Worm (Caenorhabditis elegans) whole organism, mixed stage, embryonic: ENCODE measurements around the gene flp-9.

Source experiments
- bed-3 ChIP-seq: fragments of 200-800 bp; sonication (Bioruptor generic); optimal IDR thresholded peaks from 3 replicates; lab custom pipeline; 2018; ENCODE audit warnings: mild to moderate bottlenecking, missing genetic modification characterization, moderate library complexity, missing compliant biosample characterization
- blmp-1 ChIP-seq: fragments of 150-350 bp; optimal IDR thresholded peaks from 2 replicates; lab custom pipeline; 2014; ENCODE audit warnings: missing biosample characterization, missing genetic modification characterization
- ceh-39 ChIP-seq: fragments of 150-350 bp; optimal IDR thresholded peaks from 2 replicates; lab custom pipeline; 2014; ENCODE audit warnings: missing biosample characterization, missing genetic modification characterization
- ceh-43 ChIP-seq: fragments of 200-800 bp; sonication (Bioruptor generic); optimal IDR thresholded peaks from 2 replicates; lab custom pipeline; 2018; ENCODE audit warnings: mild to moderate bottlenecking, missing genetic modification characterization, moderate library complexity, missing compliant biosample characterization
- ceh-83 ChIP-seq: fragments of 200-800 bp; sonication (Bioruptor generic); optimal IDR thresholded peaks from 2 replicates; lab custom pipeline; 2018; ENCODE audit warnings: mild to moderate bottlenecking, missing genetic modification characterization, missing compliant biosample characterization
- ces-1 ChIP-seq: fragments of 150-350 bp; optimal IDR thresholded peaks from 2 replicates; lab custom pipeline; 2014; ENCODE audit warnings: missing biosample characterization, missing genetic modification reagents, missing genetic modification characterization
- cnd-1 ChIP-seq: fragments of 200-800 bp; sonication (Bioruptor generic); optimal IDR thresholded peaks from 2 replicates; lab custom pipeline; 2018; ENCODE audit warnings: mild to moderate bottlenecking, missing genetic modification characterization, missing compliant biosample characterization
- drap-1 ChIP-seq: fragments of 200-800 bp; sonication (Bioruptor generic); optimal IDR thresholded peaks from 3 replicates; lab custom pipeline; 2018; ENCODE audit warnings: mild to moderate bottlenecking, missing genetic modification characterization, missing compliant biosample characterization
- elt-1 ChIP-seq: sonication (generic microtip); optimal IDR thresholded peaks from 2 replicates; lab custom pipeline; 2017; ENCODE audit warnings: missing genetic modification characterization, mild to moderate bottlenecking, missing compliant biosample characterization, antibody characterized with exemption, moderate library complexity, borderline replicate concordance; ENCODE audit not compliant: insufficient read depth
- elt-3 ChIP-seq: fragments of 150-350 bp; optimal IDR thresholded peaks from 2 replicates; lab custom pipeline; 2014; ENCODE audit warnings: missing biosample characterization, missing genetic modification characterization
- flh-1 ChIP-seq: fragments of 200-800 bp; sonication (Bioruptor generic); optimal IDR thresholded peaks from 2 replicates; lab custom pipeline; 2018; ENCODE audit warnings: mild to moderate bottlenecking, missing genetic modification characterization, moderate library complexity, missing compliant biosample characterization
- ham-2 ChIP-seq: fragments of 200-800 bp; sonication (Bioruptor generic); optimal IDR thresholded peaks from 2 replicates; lab custom pipeline; 2018; ENCODE audit warnings: mild to moderate bottlenecking, missing genetic modification characterization, missing compliant biosample characterization
- lin-13 ChIP-seq: fragments of 150-350 bp; optimal IDR thresholded peaks from 2 replicates; lab custom pipeline; 2014; ENCODE audit warnings: missing biosample characterization, missing genetic modification characterization
- lsy-2 ChIP-seq: fragments of 150-350 bp; optimal IDR thresholded peaks from 2 replicates; lab custom pipeline; 2014; ENCODE audit warnings: missing biosample characterization, missing genetic modification characterization
- mab-5 ChIP-seq: fragments of 150-350 bp; optimal IDR thresholded peaks from 2 replicates; lab custom pipeline; 2014; ENCODE audit warnings: missing biosample characterization, missing genetic modification characterization
- mep-1 ChIP-seq: fragments of 150-350 bp; optimal IDR thresholded peaks from 2 replicates; lab custom pipeline; 2017; ENCODE audit warnings: missing biosample characterization, missing genetic modification reagents, missing genetic modification characterization, inconsistent platforms
- nhr-2 ChIP-seq: fragments of 150-350 bp; optimal IDR thresholded peaks from 2 replicates; lab custom pipeline; 2014; ENCODE audit warnings: missing biosample characterization, missing genetic modification characterization
- nhr-237 ChIP-seq: fragments of 150-350 bp; optimal IDR thresholded peaks from 2 replicates; lab custom pipeline; 2014; ENCODE audit warnings: missing biosample characterization, missing genetic modification characterization
- nhr-28 ChIP-seq: fragments of 150-350 bp; optimal IDR thresholded peaks from 2 replicates; lab custom pipeline; 2014; ENCODE audit warnings: missing biosample characterization, missing genetic modification characterization
- nhr-76 ChIP-seq: sonication (generic microtip); optimal IDR thresholded peaks from 2 replicates; lab custom pipeline; 2017; ENCODE audit warnings: missing biosample characterization, missing genetic modification characterization
- pha-4 ChIP-seq: fragments of 150-350 bp; optimal IDR thresholded peaks from 2 replicates; lab custom pipeline; 2018; ENCODE audit warnings: missing biosample characterization, missing genetic modification reagents, missing genetic modification characterization
- snpc-4 ChIP-seq: fragments of 150-350 bp; optimal IDR thresholded peaks from 2 replicates; lab custom pipeline; 2014; ENCODE audit warnings: missing biosample characterization, missing genetic modification characterization
- sptf-1 ChIP-seq: sonication (generic microtip); optimal IDR thresholded peaks from 2 replicates; lab custom pipeline; 2017; ENCODE audit warnings: mild to moderate bottlenecking, missing genetic modification characterization, moderate library complexity, missing compliant biosample characterization
- tbx-8 ChIP-seq: fragments of 200-800 bp; sonication (Bioruptor generic); optimal IDR thresholded peaks from 2 replicates; lab custom pipeline; 2018; ENCODE audit warnings: mild to moderate bottlenecking, missing genetic modification characterization, moderate library complexity, missing compliant biosample characterization
- unc-39 ChIP-seq: fragments of 150-350 bp; optimal IDR thresholded peaks from 2 replicates; lab custom pipeline; 2014; ENCODE audit warnings: missing biosample characterization, missing genetic modification characterization
- unc-62 ChIP-seq: fragments of 150-350 bp; optimal IDR thresholded peaks from 2 replicates; lab custom pipeline; 2014; ENCODE audit warnings: missing biosample characterization, missing genetic modification reagents, missing genetic modification characterization
- zip-8 ChIP-seq: fragments of 150-350 bp; optimal IDR thresholded peaks from 2 replicates; lab custom pipeline; 2014; ENCODE audit warnings: missing biosample characterization, missing genetic modification characterization
- ztf-11 ChIP-seq: fragments of 150-350 bp; optimal IDR thresholded peaks from 2 replicates; lab custom pipeline; 2014; ENCODE audit warnings: missing biosample characterization, missing genetic modification characterization

The flp-9 gene

DNA sequence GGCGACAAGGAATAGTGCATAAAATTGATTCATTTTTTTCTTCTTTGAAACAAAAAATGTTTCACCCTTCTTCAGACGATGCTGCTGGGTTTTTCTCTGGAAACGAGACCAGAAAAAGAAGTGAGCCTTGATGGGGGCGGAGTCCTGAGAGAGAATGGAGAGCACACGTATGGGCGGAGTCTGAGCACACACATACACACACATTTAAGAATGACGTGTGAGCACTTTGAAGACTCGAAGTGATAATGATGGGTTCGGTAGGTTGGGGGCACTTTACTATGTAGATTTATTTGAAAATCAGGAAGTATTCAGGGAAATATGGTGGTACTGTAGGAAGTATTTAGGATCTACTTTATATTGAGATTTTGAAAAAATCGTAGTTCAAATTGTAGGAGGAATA, at the start of gene flp-9:
Gene flp-9 (minus strand): TSS at position 101 of the 400 bp plus-strand sequence.
- no peak for TF ChIP-seq flh-1 (GFP tag; lab: Kevin White, UChicago)
- no peak for TF ChIP-seq ztf-11 (tag; lab: Kevin White, UChicago)
- TF ChIP-seq ham-2 (GFP tag; lab: Kevin White, UChicago) = no peak
- no peak for TF ChIP-seq drap-1 (GFP tag; lab: Kevin White, UChicago)
- no peak for TF ChIP-seq nhr-28 (tag; lab: Kevin White, UChicago)
- TF ChIP-seq elt-3 = no peak
- TF ChIP-seq mep-1 = no peak
- no peak for TF ChIP-seq tbx-8 (GFP tag; lab: Kevin White, UChicago)
- TF ChIP-seq elt-1 (tag; lab: Kevin White, UChicago) = no peak
- TF ChIP-seq, all 35 proteins: peak for 0

DNA sequence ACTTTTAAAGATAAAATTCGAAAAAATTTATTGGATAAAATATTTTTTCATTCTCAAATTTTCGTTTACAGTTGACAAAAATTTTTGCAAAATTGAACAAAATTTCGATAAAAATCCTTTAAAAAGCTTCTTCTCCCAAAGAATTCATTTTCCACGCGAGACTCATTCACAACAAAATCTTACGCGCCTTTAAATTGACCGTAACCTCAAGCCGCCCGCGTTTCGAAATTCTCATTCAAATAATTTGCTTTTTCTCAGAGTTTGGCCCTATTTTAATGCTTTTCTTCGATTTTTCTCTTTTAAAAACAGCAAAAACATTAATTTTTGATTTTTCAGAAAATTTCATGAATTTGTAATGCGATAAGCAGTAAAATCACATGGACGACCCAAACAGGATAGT, 48.2 kb upstream of the flp-9 start, which contains the start of gene F07C6.4:
Gene F07C6.4 (plus strand): TSS at position 330 of the 400 bp plus-strand sequence.
- TF ChIP-seq blmp-1 (tag; lab: Kevin White, UChicago) (no peak), ceh-83 (GFP tag; lab: Kevin White, UChicago) (no peak), mep-1 (no peak), lin-13 (tag; lab: Kevin White, UChicago) (no peak), unc-62 (GFP tag; lab: Kevin White, UChicago) (no peak), cnd-1 (tag; lab: Kevin White, UChicago) (no peak), ham-2 (GFP tag; lab: Kevin White, UChicago) (no peak), nhr-76 (no peak), snpc-4 (tag; lab: Kevin White, UChicago) (no peak), ceh-39 (tag; lab: Kevin White, UChicago) (no peak), mab-5 (no peak), flh-1 (GFP tag; lab: Kevin White, UChicago) (no peak), drap-1 (GFP tag; lab: Kevin White, UChicago) (no peak), ztf-11 (tag; lab: Kevin White, UChicago) (no peak), nhr-28 (tag; lab: Kevin White, UChicago) (no peak)
- TF ChIP-seq, all 35 proteins: peak for 0

DNA sequence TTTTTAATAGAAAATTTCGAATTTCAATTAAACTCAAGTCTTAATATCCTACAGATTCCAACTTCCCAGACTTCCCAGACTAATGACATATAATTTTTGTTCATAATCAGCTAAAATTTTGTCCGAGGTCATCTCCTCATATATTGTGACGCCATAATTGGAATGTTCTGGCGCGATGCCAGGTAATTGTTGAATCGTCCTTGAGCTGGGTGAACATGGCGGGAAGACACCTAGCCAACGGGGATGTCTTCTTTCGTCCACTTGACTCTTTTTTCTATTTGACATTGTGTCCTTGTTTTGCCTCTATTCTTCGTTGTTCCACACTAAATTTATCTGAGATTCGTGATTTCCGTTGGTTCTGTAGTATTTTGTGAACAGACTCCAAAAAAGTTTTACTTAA, 39.4 kb upstream of the flp-9 start:
- TF ChIP-seq lsy-2 (tag; lab: Kevin White, UChicago) (no peak), nhr-237 (tag; lab: Kevin White, UChicago) (no peak), sptf-1 (tag; lab: Kevin White, UChicago) (no peak), ceh-43 (GFP tag; lab: Kevin White, UChicago) (no peak), unc-39 (tag; lab: Kevin White, UChicago) (no peak), ceh-39 (tag; lab: Kevin White, UChicago) (no peak), tbx-8 (GFP tag; lab: Kevin White, UChicago) (no peak), drap-1 (GFP tag; lab: Kevin White, UChicago) (no peak), mep-1 (no peak)

DNA sequence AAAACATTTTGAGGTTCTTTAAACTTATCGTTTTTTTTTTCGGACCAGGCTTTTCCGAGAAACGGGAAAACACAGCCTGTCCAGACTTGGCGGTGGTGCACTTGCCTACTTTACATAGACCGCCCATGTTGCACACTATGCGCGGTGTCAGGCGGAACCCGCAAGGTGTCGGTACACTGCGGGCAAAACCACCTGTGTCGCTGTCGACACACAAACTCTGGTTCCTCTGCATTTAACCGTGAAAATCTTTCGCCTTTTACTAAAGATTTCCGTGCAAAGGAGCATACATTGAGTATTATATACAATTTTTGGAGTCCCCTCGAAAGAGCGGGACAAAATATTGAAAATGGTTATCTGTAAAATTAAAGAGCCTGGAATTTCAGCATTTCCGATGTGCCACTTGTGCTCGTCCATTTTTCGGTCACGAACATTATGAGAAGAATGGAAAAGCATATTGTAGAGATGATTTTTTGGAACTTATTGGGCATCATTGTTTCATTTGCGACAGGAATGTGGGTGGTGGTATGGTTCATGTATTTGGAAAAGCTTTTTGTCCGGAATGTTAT, 38.1 kb upstream of the flp-9 start:
- TF ChIP-seq ceh-43 (GFP tag; lab: Kevin White, UChicago) (no peak), ces-1 (GFP tag; lab: Kevin White, UChicago) (no peak), flh-1 (GFP tag; lab: Kevin White, UChicago) (no peak), nhr-2 (tag; lab: Kevin White, UChicago) (no peak), ceh-83 (GFP tag; lab: Kevin White, UChicago) (no peak), sptf-1 (tag; lab: Kevin White, UChicago) (no peak), zip-8 (tag; lab: Kevin White, UChicago) (no peak), ham-2 (GFP tag; lab: Kevin White, UChicago) (no peak), mep-1 (no peak), elt-1 (tag; lab: Kevin White, UChicago) (no peak)

DNA sequence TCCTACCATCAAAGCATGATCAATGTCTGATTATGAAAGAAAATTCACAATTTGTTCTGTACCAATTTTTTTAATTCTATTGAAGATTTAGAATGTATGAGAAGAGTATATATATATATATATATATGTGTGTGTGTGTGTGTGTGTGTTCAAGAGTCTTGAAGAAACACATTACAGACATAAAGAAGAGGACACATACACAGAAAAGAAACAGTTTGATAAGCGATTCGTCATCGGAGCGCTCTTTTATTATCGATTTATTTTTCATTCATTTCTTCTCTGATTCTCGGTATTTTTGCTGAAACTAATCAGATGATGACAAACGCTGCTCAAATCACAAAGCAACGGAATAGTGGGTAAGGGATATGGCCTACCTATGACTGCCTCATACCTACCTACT, 36.3 kb upstream of the flp-9 start, which contains the start of gene pin-2:
Gene pin-2 (plus strand): TSS at position 227 of the 400 bp plus-strand sequence.
- TF ChIP-seq bed-3 (GFP tag; lab: Kevin White, UChicago) = no peak
- TF ChIP-seq ceh-83 (GFP tag; lab: Kevin White, UChicago) = no peak
- TF ChIP-seq pha-4 (tag; lab: Kevin White, UChicago) = no peak
- TF ChIP-seq unc-62 (GFP tag; lab: Kevin White, UChicago) = no peak
- no peak for TF ChIP-seq flh-1 (GFP tag; lab: Kevin White, UChicago)
- no peak for TF ChIP-seq nhr-28 (tag; lab: Kevin White, UChicago)
- no peak for TF ChIP-seq cnd-1 (tag; lab: Kevin White, UChicago)
- no peak for TF ChIP-seq ceh-39 (tag; lab: Kevin White, UChicago)
- no peak for TF ChIP-seq nhr-237 (tag; lab: Kevin White, UChicago)
- TF ChIP-seq, all 35 proteins: peak for 0
